Fruit fly (Drosophila melanogaster) whole organism, embryonic: ENCODE measurements around the gene scyl.

ENCODE experiments used
- Aef1 ChIP-seq: fragments of 200-800 bp; sonication (Bioruptor generic); IDR thresholded peaks from 3 replicates; pipeline ENCODE4 v1.3.6; 2022; ENCODE audit warnings: missing biosample characterization, missing genetic modification characterization
- Bteb2 ChIP-seq: fragments of 200-800 bp; sonication (Bioruptor generic); optimal IDR thresholded peaks from 2 replicates; lab custom pipeline; 2016; ENCODE audit warnings: missing biosample characterization, missing genetic modification characterization
- CG10147 ChIP-seq: fragments of 200-800 bp; sonication (Bioruptor generic); optimal IDR thresholded peaks from 2 replicates; lab custom pipeline; 2019; ENCODE audit warnings: missing biosample characterization, mild to moderate bottlenecking, missing genetic modification characterization, moderate library complexity
- CG10274 ChIP-seq: fragments of 200-800 bp; sonication (Bioruptor generic); optimal IDR thresholded peaks from 3 replicates; lab custom pipeline; 2017; ENCODE audit warnings: missing biosample characterization, mild to moderate bottlenecking, missing genetic modification characterization
- CG10431 ChIP-seq: fragments of 200-800 bp; sonication (Bioruptor generic); optimal IDR thresholded peaks from 3 replicates; lab custom pipeline; 2018; ENCODE audit warnings: missing biosample characterization, mild to moderate bottlenecking, missing genetic modification characterization
- CG10565 ChIP-seq: fragments of 200-800 bp; sonication (Bioruptor generic); optimal IDR thresholded peaks from 3 replicates; lab custom pipeline; 2016; ENCODE audit warnings: missing biosample characterization, mild to moderate bottlenecking, missing genetic modification characterization
- CG11093 ChIP-seq: fragments of 200-800 bp; sonication (Bioruptor generic); IDR thresholded peaks from 3 replicates; pipeline ENCODE4 v1.3.6; 2022; ENCODE audit warnings: missing biosample characterization, missing genetic modification characterization
- CG11695 ChIP-seq: fragments of 200-800 bp; sonication (Bioruptor generic); IDR thresholded peaks from 3 replicates; pipeline ENCODE4 v1.3.6; 2022; ENCODE audit warnings: missing biosample characterization, missing genetic modification characterization
- CG11723 ChIP-seq: fragments of 200-800 bp; sonication (Bioruptor generic); optimal IDR thresholded peaks from 2 replicates; lab custom pipeline; 2017; ENCODE audit warnings: missing biosample characterization, mild to moderate bottlenecking, missing genetic modification characterization
- CG1233 ChIP-seq: fragments of 200-800 bp; sonication (Bioruptor generic); optimal IDR thresholded peaks from 4 replicates; lab custom pipeline; 2018; ENCODE audit warnings: missing biosample characterization, mild to moderate bottlenecking, missing genetic modification characterization
- CG15011 ChIP-seq: fragments of 200-800 bp; sonication (Bioruptor generic); optimal IDR thresholded peaks from 3 replicates; lab custom pipeline; 2018; ENCODE audit warnings: missing biosample characterization, mild to moderate bottlenecking, missing genetic modification characterization
- CG16779 ChIP-seq: fragments of 200-800 bp; sonication (Bioruptor generic); IDR thresholded peaks from 2 replicates; pipeline ENCODE4 v1.3.6; 2022; ENCODE audit warnings: missing biosample characterization, missing genetic modification characterization
- CG1792 ChIP-seq: fragments of 200-800 bp; sonication (Bioruptor generic); optimal IDR thresholded peaks from 2 replicates; lab custom pipeline; 2016; ENCODE audit warnings: missing biosample characterization, missing genetic modification characterization
- CG18262 ChIP-seq: fragments of 200-800 bp; optimal IDR thresholded peaks from 3 replicates; lab custom pipeline; 2019; ENCODE audit warnings: missing biosample characterization, mild to moderate bottlenecking, missing genetic modification characterization, moderate library complexity
- CG2889 ChIP-seq: fragments of 200-800 bp; sonication (Bioruptor generic); IDR thresholded peaks from 3 replicates; pipeline ENCODE4 v1.3.6; 2022; ENCODE audit warnings: missing biosample characterization, missing genetic modification characterization
- CG3281 ChIP-seq: fragments of 200-800 bp; sonication (Bioruptor generic); optimal IDR thresholded peaks from 3 replicates; lab custom pipeline; 2017; ENCODE audit warnings: missing biosample characterization, mild to moderate bottlenecking, missing genetic modification characterization
- CG6765 ChIP-seq: fragments of 200-800 bp; sonication (Bioruptor generic); optimal IDR thresholded peaks from 3 replicates; lab custom pipeline; 2017; ENCODE audit warnings: missing biosample characterization, mild to moderate bottlenecking, missing genetic modification characterization
- CG7928 ChIP-seq: fragments of 200-800 bp; sonication (Bioruptor generic); optimal IDR thresholded peaks from 2 replicates; lab custom pipeline; 2017; ENCODE audit warnings: missing biosample characterization, mild to moderate bottlenecking, missing genetic modification characterization
- CG8944 ChIP-seq: fragments of 200-800 bp; sonication (Bioruptor generic); optimal IDR thresholded peaks from 3 replicates; lab custom pipeline; 2016; ENCODE audit warnings: missing biosample characterization, missing genetic modification characterization
- Dek ChIP-seq: fragments of 200-800 bp; sonication (Bioruptor generic); optimal IDR thresholded peaks from 3 replicates; lab custom pipeline; 2019; ENCODE audit warnings: missing biosample characterization, mild to moderate bottlenecking, missing genetic modification characterization, moderate library complexity
- Dfd ChIP-seq, 2 experiments: fragments of >200 bp; optimal IDR thresholded peaks; 2 replicates each; lab custom pipeline; 2017; ENCODE audit warnings: missing biosample characterization in 2 of 2, missing genetic modification characterization in 2 of 2
- ERR ChIP-seq: fragments of 200-800 bp; sonication (Bioruptor generic); optimal IDR thresholded peaks from 2 replicates; lab custom pipeline; 2016; ENCODE audit warnings: missing biosample characterization, missing genetic modification characterization
- Ets65A ChIP-seq: fragments of 200-800 bp; sonication (Bioruptor generic); peaks from one replicate; lab custom pipeline; 2016; ENCODE audit warnings: missing biosample characterization, missing genetic modification characterization
- Hsf ChIP-seq: fragments of 200-800 bp; sonication (Bioruptor generic); optimal IDR thresholded peaks from 3 replicates; lab custom pipeline; 2016; ENCODE audit warnings: missing biosample characterization, missing genetic modification characterization
- Lhr ChIP-seq: fragments of 200-800 bp; sonication (Bioruptor generic); optimal IDR thresholded peaks from 3 replicates; lab custom pipeline; 2017; ENCODE audit warnings: mild to moderate bottlenecking, missing biosample characterization, missing genetic modification reagents, missing genetic modification characterization
- MBD-R2 ChIP-seq: fragments of 200-800 bp; sonication (Bioruptor generic); IDR thresholded peaks from 2 replicates; pipeline ENCODE4 v1.3.6; 2022; ENCODE audit warnings: missing biosample characterization, missing genetic modification characterization
- MTF-1 ChIP-seq: fragments of 200-800 bp; sonication (Bioruptor generic); optimal IDR thresholded peaks from 2 replicates; lab custom pipeline; 2018; ENCODE audit warnings: missing biosample characterization, mild to moderate bottlenecking, missing genetic modification characterization, borderline replicate concordance
- Mrtf ChIP-seq: fragments of 200-800 bp; sonication (Bioruptor generic); IDR thresholded peaks from 3 replicates; pipeline ENCODE4 v1.3.6; 2022; ENCODE audit warnings: missing biosample characterization, missing genetic modification characterization
- Ravus ChIP-seq: fragments of 200-800 bp; sonication (Bioruptor generic); IDR thresholded peaks from 2 replicates; pipeline ENCODE4 v1.3.6; 2022; ENCODE audit warnings: missing biosample characterization, missing genetic modification characterization
- ab ChIP-seq: fragments of 200-800 bp; sonication (Bioruptor generic); optimal IDR thresholded peaks from 2 replicates; lab custom pipeline; 2016; ENCODE audit warnings: missing biosample characterization, missing genetic modification characterization
- ash1 ChIP-seq: fragments of 200-800 bp; sonication (Bioruptor generic); optimal IDR thresholded peaks from 2 replicates; lab custom pipeline; 2018; ENCODE audit warnings: missing biosample characterization, mild to moderate bottlenecking, missing genetic modification characterization
- btn ChIP-seq: fragments of 200-800 bp; sonication (Bioruptor generic); optimal IDR thresholded peaks from 2 replicates; lab custom pipeline; 2016; ENCODE audit warnings: missing biosample characterization, missing genetic modification characterization
- chif ChIP-seq, 2 experiments: fragments of 200-800 bp; sonication (Bioruptor generic); optimal IDR thresholded peaks; 3 replicates each; lab custom pipeline; 2016; ENCODE audit warnings: missing biosample characterization in 2 of 2, missing genetic modification characterization in 2 of 2
- chm ChIP-seq: fragments of 200-800 bp; sonication (Bioruptor generic); IDR thresholded peaks from 2 replicates; pipeline ENCODE4 v1.3.6; 2022; ENCODE audit warnings: missing biosample characterization, missing genetic modification characterization
- dan ChIP-seq: fragments of 200-800 bp; sonication (Bioruptor generic); IDR thresholded peaks from 2 replicates; pipeline ENCODE4 v1.3.6; 2022; ENCODE audit warnings: missing biosample characterization, missing genetic modification characterization
- dpn ChIP-seq, 2 experiments: fragments of 200-800 bp; sonication (Bioruptor generic); optimal IDR thresholded peaks; 3 replicates each; lab custom pipeline; 2016; ENCODE audit warnings: missing biosample characterization in 2 of 2, missing genetic modification characterization in 2 of 2
- emc ChIP-seq: fragments of 200-800 bp; sonication (Bioruptor generic); optimal IDR thresholded peaks from 2 replicates; lab custom pipeline; 2016; ENCODE audit warnings: missing biosample characterization, missing genetic modification characterization
- gfzf ChIP-seq: fragments of 200-800 bp; sonication (Bioruptor generic); optimal IDR thresholded peaks from 2 replicates; lab custom pipeline; 2016; ENCODE audit warnings: missing biosample characterization, mild to moderate bottlenecking, missing genetic modification characterization, moderate library complexity
- grn ChIP-seq: fragments of 200-800 bp; sonication (Bioruptor generic); optimal IDR thresholded peaks from 3 replicates; lab custom pipeline; 2017; ENCODE audit warnings: missing biosample characterization, missing genetic modification characterization
- ind ChIP-seq: fragments of 200-800 bp; sonication (Bioruptor generic); optimal IDR thresholded peaks from 3 replicates; lab custom pipeline; 2016; ENCODE audit warnings: missing biosample characterization, missing genetic modification characterization
- jumu ChIP-seq: fragments of 200-800 bp; sonication (Bioruptor generic); optimal IDR thresholded peaks from 3 replicates; lab custom pipeline; 2016; ENCODE audit warnings: missing biosample characterization, missing genetic modification characterization
- lilli ChIP-seq: fragments of 200-800 bp; sonication (Bioruptor generic); optimal IDR thresholded peaks from 3 replicates; lab custom pipeline; 2016; ENCODE audit warnings: missing biosample characterization, missing genetic modification characterization
- lmd ChIP-seq: fragments of 200-800 bp; sonication (Bioruptor generic); IDR thresholded peaks from 2 replicates; pipeline ENCODE4 v1.3.6; 2022; ENCODE audit warnings: missing biosample characterization, missing genetic modification characterization
- mam ChIP-seq: fragments of 200-800 bp; sonication (Bioruptor generic); optimal IDR thresholded peaks from 3 replicates; lab custom pipeline; 2016; ENCODE audit warnings: missing biosample characterization, missing genetic modification characterization
- pfk ChIP-seq: fragments of 200-800 bp; sonication (Bioruptor generic); optimal IDR thresholded peaks from 2 replicates; lab custom pipeline; 2018; ENCODE audit warnings: missing biosample characterization, mild to moderate bottlenecking, missing genetic modification characterization, moderate library complexity
- repo ChIP-seq: fragments of 200-800 bp; sonication (Bioruptor generic); optimal IDR thresholded peaks from 2 replicates; lab custom pipeline; 2016; ENCODE audit warnings: missing biosample characterization, missing genetic modification characterization
- shn ChIP-seq: fragments of 200-800 bp; sonication (Bioruptor generic); optimal IDR thresholded peaks from 3 replicates; lab custom pipeline; 2016; ENCODE audit warnings: missing biosample characterization, missing genetic modification characterization
- sr ChIP-seq: fragments of 200-800 bp; sonication (Bioruptor generic); IDR thresholded peaks from 3 replicates; pipeline ENCODE4 v1.3.6; 2022; ENCODE audit warnings: missing biosample characterization, missing genetic modification characterization
- stwl ChIP-seq: fragments of 200-800 bp; sonication (Bioruptor generic); optimal IDR thresholded peaks from 3 replicates; lab custom pipeline; 2018; ENCODE audit warnings: missing biosample characterization, mild to moderate bottlenecking, missing genetic modification characterization, moderate library complexity
- tap ChIP-seq: fragments of 200-800 bp; optimal IDR thresholded peaks from 3 replicates; lab custom pipeline; 2019; ENCODE audit warnings: missing biosample characterization, mild to moderate bottlenecking, missing genetic modification characterization, moderate library complexity
- vvl ChIP-seq: fragments of 200-800 bp; sonication (Bioruptor generic); IDR thresholded peaks from 2 replicates; pipeline ENCODE4 v1.3.6; 2022; ENCODE audit warnings: missing biosample characterization, missing genetic modification characterization

The scyl gene

dm6 chr3L:11247370-11248255, 4.5 kb upstream of the scyl start (continued):
- TF ChIP-seq Dek (no peak), CG15011 (GFP tag; lab: Kevin White, UChicago) (no peak), CG6765 (GFP tag; lab: Kevin White, UChicago) (no peak), chif (GFP tag; optimal IDR thresholded peaks at IDR 0.05; lab: Kevin White, UChicago) (no peak), ash1 (GFP tag; lab: Kevin White, UChicago) (peak; percentile 56), dpn (GFP tag; optimal IDR thresholded peaks at IDR 0.05; lab: Kevin White, UChicago) (no peak), CG1792 (GFP tag; lab: Kevin White, UChicago) (no peak), Bteb2 (GFP tag; lab: Kevin White, UChicago) (no peak), CG11695 (GFP tag; lab: Robert Waterston, UW) (0 out of 3 replicates have a peak, but pooled peaks have one; percentile 14), CG11723 (GFP tag; lab: Kevin White, UChicago) (no peak), CG8944 (GFP tag; lab: Kevin White, UChicago) (no peak), ab (GFP tag; lab: Kevin White, UChicago) (no peak), CG2889 (GFP tag; lab: Robert Waterston, UW) (no peak), CG10431 (no peak), lmd (GFP tag; lab: Robert Waterston, UW) (no peak), CG10274 (GFP tag; lab: Kevin White, UChicago) (no peak), emc (GFP tag; lab: Kevin White, UChicago) (no peak), Dfd (GFP tag; optimal IDR thresholded peaks at IDR 0.05; lab: Kevin White, UChicago) (no peak), btn (GFP tag; lab: Kevin White, UChicago) (no peak), repo (GFP tag; lab: Kevin White, UChicago) (no peak), lilli (GFP tag; lab: Kevin White, UChicago) (no peak), dan (no peak), tap (tag; lab: Kevin White, UChicago) (peak; percentile 32), grn (GFP tag; lab: Kevin White, UChicago) (no peak), MBD-R2 (GFP tag; lab: Robert Waterston, UW) (no peak), ind (no peak), Ravus (no peak), Mrtf (GFP tag; lab: Robert Waterston, UW) (no peak), Ets65A (GFP tag; lab: Kevin White, UChicago) (no peak), vvl (GFP tag; lab: Robert Waterston, UW) (peak; percentile 67; the same call in 1 of the 2 replicates), CG16779 (GFP tag; lab: Robert Waterston, UW) (no peak), CG10147 (GFP tag; lab: Kevin White, UChicago) (no peak), CG3281 (no peak), Aef1 (GFP tag; lab: Robert Waterston, UW) (no peak), ERR (GFP tag; lab: Kevin White, UChicago) (no peak), CG11093 (GFP tag; lab: Robert Waterston, UW) (no peak), CG10565 (GFP tag; lab: Kevin White, UChicago) (no peak), jumu (GFP tag; lab: Kevin White, UChicago) (no peak), Lhr (GFP tag; lab: Kevin White, UChicago) (no peak), Hsf (GFP tag; lab: Kevin White, UChicago) (no peak), gfzf (GFP tag; lab: Kevin White, UChicago) (no peak), shn (GFP tag; lab: Kevin White, UChicago) (no peak), CG1233 (GFP tag; lab: Kevin White, UChicago) (no peak), chm (GFP tag; lab: Robert Waterston, UW) (peak; percentile 77), stwl (no peak), sr (no peak; the same call in 2 of the 3 replicates), CG7928 (no peak), CG18262 (tag; lab: Kevin White, UChicago) (no peak), mam (GFP tag; lab: Kevin White, UChicago) (no peak), MTF-1 (peak; percentile 36), pfk (GFP tag; lab: Kevin White, UChicago) (peak; percentile 48)
